Worm (Caenorhabditis elegans) whole organism, late embryonic: ENCODE measurements around the gene atg-3.

Experiments
- che-1 ChIP-seq: sonication (generic microtip); optimal IDR thresholded peaks from 2 replicates; lab custom pipeline; 2016; ENCODE audit warnings: mild to moderate bottlenecking, missing genetic modification characterization, missing compliant biosample characterization
- elt-4 ChIP-seq: sonication (generic microtip); optimal IDR thresholded peaks from 2 replicates; lab custom pipeline; 2016; ENCODE audit warnings: missing genetic modification characterization, missing compliant biosample characterization

- no peak for TF ChIP-seq elt-4
- TF ChIP-seq che-1 (tag; lab: Kevin White, UChicago), result no peak
Measured at ce11 chrIV:972811-973428, 37.4 kb upstream of the atg-3 start.
